Worm (Caenorhabditis elegans) whole organism, mixed stage, embryonic: ENCODE data around the gene C01G12.7.

Experiments used
- lin-13 ChIP-seq: fragments of 150-350 bp; optimal IDR thresholded peaks from 2 replicates; lab custom pipeline; 2014; ENCODE audit warnings: missing biosample characterization, missing genetic modification characterization
- lsy-2 ChIP-seq: fragments of 150-350 bp; optimal IDR thresholded peaks from 2 replicates; lab custom pipeline; 2014; ENCODE audit warnings: missing biosample characterization, missing genetic modification characterization
- nhr-28 ChIP-seq: fragments of 150-350 bp; optimal IDR thresholded peaks from 2 replicates; lab custom pipeline; 2014; ENCODE audit warnings: missing biosample characterization, missing genetic modification characterization
- unc-120 ChIP-seq: sonication (generic microtip); optimal IDR thresholded peaks from 2 replicates; lab custom pipeline; 2017; ENCODE audit warnings: missing genetic modification characterization, missing compliant biosample characterization; ENCODE audit not compliant: poor library complexity, severe bottlenecking

DNA sequence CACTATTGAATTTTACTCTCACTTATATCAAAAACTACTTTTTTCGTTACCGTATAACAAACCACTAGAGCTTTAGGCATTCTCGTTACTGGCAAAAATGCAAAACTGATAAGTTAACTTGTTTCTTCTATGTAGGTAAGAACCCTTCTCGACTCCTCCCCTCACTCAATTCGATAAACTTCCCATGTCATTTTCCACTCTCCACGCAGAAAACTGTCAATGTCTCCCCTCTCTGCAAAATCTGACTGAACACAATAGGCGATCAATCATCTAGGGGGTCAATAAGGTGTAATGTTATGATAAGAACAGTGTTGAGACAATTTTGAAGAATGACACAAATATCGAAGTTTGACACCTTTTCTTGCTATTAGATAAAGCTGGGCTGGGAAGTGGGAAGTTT is 27.1 kb upstream of the C01G12.7 start:
- TF ChIP-seq unc-120 (tag; lab: Kevin White, UChicago), result no peak
- no peak for TF ChIP-seq lin-13
- TF ChIP-seq nhr-28, result no peak
- TF ChIP-seq lsy-2, result no peak
